Worm (Caenorhabditis elegans): Measurements from ENCODE around the gene M153.3.

DNA sequence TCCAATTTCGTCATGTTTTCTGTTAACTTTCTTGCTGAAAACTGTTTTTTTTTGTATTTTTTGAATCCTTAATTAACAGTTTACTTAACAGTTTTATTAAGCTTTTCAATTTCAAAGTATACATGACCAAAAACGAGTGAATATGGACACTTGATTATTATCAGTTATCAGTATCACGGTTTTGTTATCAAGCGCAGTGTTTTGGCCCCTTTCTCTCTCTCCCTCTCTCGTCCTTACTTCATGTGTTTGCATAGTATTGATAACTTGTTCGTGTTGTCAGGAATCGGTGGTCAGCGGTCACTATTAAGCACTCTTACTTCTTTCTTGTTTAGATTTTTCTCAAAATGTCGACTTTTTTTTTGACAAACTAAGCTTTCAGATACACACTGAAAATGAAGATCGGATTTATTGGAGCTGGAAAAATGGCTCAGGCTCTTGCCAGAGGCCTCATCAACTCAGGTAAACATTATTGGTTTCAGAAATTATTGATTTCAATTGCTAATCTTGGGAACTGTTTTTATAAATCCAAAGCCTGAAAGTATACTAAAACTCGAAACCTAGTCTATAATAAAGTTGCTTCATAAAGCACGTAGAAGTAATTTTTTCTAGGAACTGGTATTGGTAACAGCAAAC is 3.9 kb downstream of the M153.3 start, which contains the start of gene pycr-1:
- TF ChIP-seq tab-1 (GFP tag; IDR thresholded peaks at IDR 0.05), result no peak
- TF ChIP-seq flt-1 (GFP tag; IDR thresholded peaks at IDR 0.05), result no peak
- TF ChIP-seq ref-1 (GFP tag; conservative IDR thresholded peaks at IDR 0.05), result no peak

Measured in whole organism, midembryonic.